Fruit fly (Drosophila melanogaster): Measurements from ENCODE around the gene CG2211.
A peak's percentile ranks its signal among the peaks of the same experiment; 100 is the strongest.

The CG2211 gene

dm6 chr3L:1342133-1342580 is 7.0 kb upstream of the CG2211 start, which contains the start of gene indra (continued):
- peak; percentile 62 for TF ChIP-seq CG1792 (GFP tag; optimal IDR thresholded peaks at IDR 0.05)
- TF ChIP-seq nau (GFP tag; optimal IDR thresholded peaks at IDR 0.05) = no peak
- no peak for TF ChIP-seq CG11085 (GFP tag; IDR thresholded peaks at IDR 0.05)
- TF ChIP-seq CG4424 (GFP tag; optimal IDR thresholded peaks at IDR 0.05) = peak; percentile 6
- peak; percentile 27; the same call in 1 of the 3 replicates for TF ChIP-seq CG7963 (GFP tag; IDR thresholded peaks at IDR 0.05; ENCODE audit: partially characterized antibody)
- TF ChIP-seq lola (GFP tag; optimal IDR thresholded peaks at IDR 0.05) = peak in 1 of 3 experiments; percentile 53
- TF ChIP-seq CG4404 (GFP tag; IDR thresholded peaks at IDR 0.05) = no peak
- peak; percentile 24 for TF ChIP-seq caup (GFP tag; optimal IDR thresholded peaks at IDR 0.05; ENCODE audit: severe bottlenecking)
- TF ChIP-seq Chrac-16 (GFP tag; optimal IDR thresholded peaks at IDR 0.05) = peak; percentile 60
- TF ChIP-seq repo (GFP tag; optimal IDR thresholded peaks at IDR 0.05) = peak; percentile 12
- TF ChIP-seq PHDP (tag; optimal IDR thresholded peaks at IDR 0.05) = peak; percentile 64
- peak; percentile 31; the same call in 1 of the 2 replicates for TF ChIP-seq CG11247 (GFP tag; IDR thresholded peaks at IDR 0.05)
- TF ChIP-seq CG30403 (GFP tag; optimal IDR thresholded peaks at IDR 0.05) = peak; percentile 71
- peak; percentile 51; the same call in 1 of the 2 replicates for TF ChIP-seq CG32772 (GFP tag; IDR thresholded peaks at IDR 0.05)
- TF ChIP-seq TFAM (GFP tag; optimal IDR thresholded peaks at IDR 0.05) = no peak
- TF ChIP-seq tgo (GFP tag; IDR thresholded peaks at IDR 0.05) = no peak; the same call in 2 of the 3 replicates
- TF ChIP-seq Hand (GFP tag; optimal IDR thresholded peaks at IDR 0.05) = no peak
- TF ChIP-seq btn (GFP tag; optimal IDR thresholded peaks at IDR 0.05) = no peak
- no peak for TF ChIP-seq CG2678 (tag; optimal IDR thresholded peaks at IDR 0.05)
- peak; percentile 50; the same call in 1 of the 3 replicates for TF ChIP-seq zfh1 (GFP tag; IDR thresholded peaks at IDR 0.05)
- peak; percentile 45 for TF ChIP-seq tx (GFP tag; optimal IDR thresholded peaks at IDR 0.05)
- peak; percentile 63 for TF ChIP-seq ems (GFP tag; optimal IDR thresholded peaks at IDR 0.05)
- no peak for TF ChIP-seq CG11696 (GFP tag; IDR thresholded peaks at IDR 0.05)
- peak; percentile 75 for TF ChIP-seq BEAF-32 (GFP tag; optimal IDR thresholded peaks at IDR 0.05)
- TF ChIP-seq CG3163 (GFP tag; optimal IDR thresholded peaks at IDR 0.05) = peak; percentile 17
- peak in 1 of 2 experiments; percentile 49 for TF ChIP-seq Hr51 (GFP tag; optimal IDR thresholded peaks at IDR 0.05)
- peak; percentile 79 for TF ChIP-seq gfzf (GFP tag; optimal IDR thresholded peaks at IDR 0.05)
- TF ChIP-seq schlank (tag; optimal IDR thresholded peaks at IDR 0.05) = no peak
- peak; percentile 27 for TF ChIP-seq CG1603 (tag; optimal IDR thresholded peaks at IDR 0.05)
- TF ChIP-seq lmd (GFP tag; IDR thresholded peaks at IDR 0.05) = peak; percentile 37; the same call in 1 of the 2 replicates
- TF ChIP-seq zf30C (GFP tag; optimal IDR thresholded peaks at IDR 0.05) = no peak
- TF ChIP-seq ham (GFP tag; IDR thresholded peaks at IDR 0.05) = no peak
- peak; percentile 68 for TF ChIP-seq shn (GFP tag; optimal IDR thresholded peaks at IDR 0.05)
- TF ChIP-seq CG9215 (GFP tag; IDR thresholded peaks at IDR 0.05) = peak; percentile 55; the same call in 1 of the 2 replicates
- TF ChIP-seq CG4360 (GFP tag; IDR thresholded peaks at IDR 0.05) = no peak
- peak; percentile 24 for TF ChIP-seq Camta (GFP tag; optimal IDR thresholded peaks at IDR 0.05)
- no peak for TF ChIP-seq CG32767 (GFP tag; IDR thresholded peaks at IDR 0.05)
- no peak for TF ChIP-seq run (tag; optimal IDR thresholded peaks at IDR 0.05)
- TF ChIP-seq CG15479 (GFP tag; optimal IDR thresholded peaks at IDR 0.05) = peak; percentile 39
- TF ChIP-seq sob (GFP tag; IDR thresholded peaks at IDR 0.05) = 0 out of 2 replicates have a peak, but pooled peaks have one; percentile 33
- TF ChIP-seq pho (GFP tag; optimal IDR thresholded peaks at IDR 0.05) = peak; percentile 63
- 0 out of 2 replicates have a peak, but pooled peaks have one; percentile 46 for TF ChIP-seq danr (GFP tag; IDR thresholded peaks at IDR 0.05)
- peak; percentile 64 for TF ChIP-seq cato (GFP tag; optimal IDR thresholded peaks at IDR 0.05; ENCODE audit: borderline replicate concordance)
- no peak for TF ChIP-seq CG17568 (GFP tag; optimal IDR thresholded peaks at IDR 0.05)
- peak; percentile 79 for TF ChIP-seq CG9797 (GFP tag; optimal IDR thresholded peaks at IDR 0.05)
- no peak for TF ChIP-seq CG2129 (GFP tag; IDR thresholded peaks at IDR 0.05; ENCODE audit: partially characterized antibody)
- TF ChIP-seq Doc3 (GFP tag; IDR thresholded peaks at IDR 0.05; ENCODE audit: partially characterized antibody) = peak; percentile 41; the same call in 2 of the 3 replicates
- TF ChIP-seq CG16815 (GFP tag; optimal IDR thresholded peaks at IDR 0.05) = peak; percentile 9
- TF ChIP-seq twi (tag; optimal IDR thresholded peaks at IDR 0.05) = peak; percentile 47

Data from whole organism, embryonic.